Worm (Caenorhabditis elegans) whole organism, mixed stage, embryonic: ENCODE results near the gene C27F2.7.

Experiments used
- ces-1 ChIP-seq: fragments of 150-350 bp; optimal IDR thresholded peaks from 2 replicates; lab custom pipeline; 2014; ENCODE audit warnings: missing biosample characterization, missing genetic modification reagents, missing genetic modification characterization
- lin-13 ChIP-seq: fragments of 150-350 bp; optimal IDR thresholded peaks from 2 replicates; lab custom pipeline; 2014; ENCODE audit warnings: missing biosample characterization, missing genetic modification characterization
- mab-5 ChIP-seq: fragments of 150-350 bp; optimal IDR thresholded peaks from 2 replicates; lab custom pipeline; 2014; ENCODE audit warnings: missing biosample characterization, missing genetic modification characterization
- nhr-12 ChIP-seq: fragments of 150-350 bp; optimal IDR thresholded peaks from 2 replicates; lab custom pipeline; 2014; ENCODE audit warnings: missing biosample characterization, missing genetic modification characterization
- nhr-237 ChIP-seq: fragments of 150-350 bp; optimal IDR thresholded peaks from 2 replicates; lab custom pipeline; 2014; ENCODE audit warnings: missing biosample characterization, missing genetic modification characterization
- nhr-28 ChIP-seq: fragments of 150-350 bp; optimal IDR thresholded peaks from 2 replicates; lab custom pipeline; 2014; ENCODE audit warnings: missing biosample characterization, missing genetic modification characterization
- sptf-1 ChIP-seq: sonication (generic microtip); optimal IDR thresholded peaks from 2 replicates; lab custom pipeline; 2017; ENCODE audit warnings: mild to moderate bottlenecking, missing genetic modification characterization, moderate library complexity, missing compliant biosample characterization
- unc-39 ChIP-seq: fragments of 150-350 bp; optimal IDR thresholded peaks from 2 replicates; lab custom pipeline; 2014; ENCODE audit warnings: missing biosample characterization, missing genetic modification characterization
- unc-62 ChIP-seq: fragments of 150-350 bp; optimal IDR thresholded peaks from 2 replicates; lab custom pipeline; 2014; ENCODE audit warnings: missing biosample characterization, missing genetic modification reagents, missing genetic modification characterization
- ztf-11 ChIP-seq: fragments of 150-350 bp; optimal IDR thresholded peaks from 2 replicates; lab custom pipeline; 2014; ENCODE audit warnings: missing biosample characterization, missing genetic modification characterization

- TF ChIP-seq unc-62 (no peak), unc-39 (tag; lab: Kevin White, UChicago) (no peak), lin-13 (tag; lab: Kevin White, UChicago) (no peak), sptf-1 (tag; lab: Kevin White, UChicago) (no peak), nhr-237 (tag; lab: Kevin White, UChicago) (no peak), nhr-12 (tag; lab: Kevin White, UChicago) (no peak), mab-5 (tag; lab: Kevin White, UChicago) (no peak), ces-1 (GFP tag; lab: Kevin White, UChicago) (no peak), nhr-28 (no peak), ztf-11 (tag; lab: Kevin White, UChicago) (no peak)
Observed at ce11 chrIII:4961281-4961680, 23.0 kb downstream of the C27F2.7 start.
